Worm (Caenorhabditis elegans) whole organism, L1 larva: ENCODE results near the gene mfsd-12.

Source experiments
- C04F5.9 ChIP-seq: sonication (generic microtip); optimal IDR thresholded peaks from 2 replicates; lab custom pipeline; 2016; ENCODE audit warnings: missing genetic modification characterization, missing compliant biosample characterization
- Y116A8C.19 ChIP-seq: sonication (generic microtip); optimal IDR thresholded peaks from 2 replicates; lab custom pipeline; 2016; ENCODE audit warnings: missing compliant biosample characterization, missing genetic modification characterization, borderline replicate concordance
- aha-1 ChIP-seq: fragments of 150-350 bp; optimal IDR thresholded peaks from 2 replicates; lab custom pipeline; 2014; ENCODE audit warnings: missing biosample characterization, missing genetic modification characterization
- alr-1 ChIP-seq: fragments of 200-800 bp; sonication (Bioruptor generic); optimal IDR thresholded peaks from 2 replicates; lab custom pipeline; 2018; ENCODE audit warnings: borderline replicate concordance, mild to moderate bottlenecking, missing genetic modification characterization, missing compliant biosample characterization
- blmp-1 ChIP-seq: fragments of 150-350 bp; optimal IDR thresholded peaks from 2 replicates; lab custom pipeline; 2014; ENCODE audit warnings: missing biosample characterization, missing genetic modification characterization
- ceh-63 ChIP-seq: fragments of 200-800 bp; sonication (Bioruptor generic); optimal IDR thresholded peaks from 2 replicates; lab custom pipeline; 2018; ENCODE audit warnings: mild to moderate bottlenecking, missing genetic modification characterization, missing compliant biosample characterization
- ceh-8 ChIP-seq: fragments of 200-800 bp; sonication (Bioruptor generic); optimal IDR thresholded peaks from 2 replicates; lab custom pipeline; 2018; ENCODE audit warnings: mild to moderate bottlenecking, missing genetic modification characterization, moderate library complexity, missing compliant biosample characterization
- ceh-88 ChIP-seq: fragments of 200-800 bp; sonication (Bioruptor generic); IDR thresholded peaks from 2 replicates; pipeline ENCODE4 v1.3.6; 2022; ENCODE audit warnings: missing genetic modification characterization, missing compliant biosample characterization
- ceh-90 ChIP-seq: sonication (generic microtip); optimal IDR thresholded peaks from 2 replicates; lab custom pipeline; 2016; ENCODE audit warnings: missing genetic modification characterization, missing compliant biosample characterization
- dsc-1 ChIP-seq: sonication (generic microtip); optimal IDR thresholded peaks from 2 replicates; lab custom pipeline; 2016; ENCODE audit warnings: mild to moderate bottlenecking, missing genetic modification characterization, missing compliant biosample characterization
- efl-3 ChIP-seq: fragments of 200-800 bp; sonication (Bioruptor generic); optimal IDR thresholded peaks from 2 replicates; lab custom pipeline; 2018; ENCODE audit warnings: mild to moderate bottlenecking, missing genetic modification characterization, missing compliant biosample characterization
- egl-13 ChIP-seq: sonication (generic microtip); optimal IDR thresholded peaks from 2 replicates; lab custom pipeline; 2016; ENCODE audit warnings: missing genotype, missing genetic modification reagents, missing genetic modification characterization, missing compliant biosample characterization
- egl-27 ChIP-seq, 2 experiments: fragments of 150-350 bp in 1 of 2; sonication (generic microtip); optimal IDR thresholded peaks; 3 replicates each; lab custom pipeline; 2017 to 2018; ENCODE audit warnings: missing biosample characterization in 2 of 2, missing genetic modification characterization in 2 of 2, missing genetic modification reagents in 2 of 2
- elt-2 ChIP-seq: sonication (generic microtip); optimal IDR thresholded peaks from 2 replicates; lab custom pipeline; 2016; ENCODE audit warnings: missing genetic modification characterization, mild to moderate bottlenecking, inconsistent platforms, missing compliant biosample characterization, missing genetic modification reagents
- elt-3 ChIP-seq, 6 experiments: fragments of 150-350 bp in 1 of 6; sonication (generic microtip); optimal IDR thresholded peaks; 2 replicates each; lab custom pipeline; 2017 to 2018; ENCODE audit warnings: missing biosample characterization in 6 of 6, missing genetic modification characterization in 6 of 6, inconsistent platforms in 1 of 6
- ets-5 ChIP-seq: fragments of 200-800 bp; sonication (Bioruptor generic); IDR thresholded peaks from 2 replicates; pipeline ENCODE4 v1.3.6; 2022; ENCODE audit warnings: missing genetic modification characterization, missing compliant biosample characterization
- fkh-4 ChIP-seq: sonication (generic microtip); optimal IDR thresholded peaks from 2 replicates; lab custom pipeline; 2016; ENCODE audit warnings: missing compliant biosample characterization, missing genetic modification characterization, borderline replicate concordance
- fkh-8 ChIP-seq: sonication (generic microtip); optimal IDR thresholded peaks from 2 replicates; lab custom pipeline; 2016; ENCODE audit warnings: mild to moderate bottlenecking, missing genetic modification characterization, missing compliant biosample characterization
- fos-1 ChIP-seq: fragments of 150-350 bp; optimal IDR thresholded peaks from 2 replicates; lab custom pipeline; 2014; ENCODE audit warnings: missing biosample characterization, missing genetic modification characterization
- hlh-17 ChIP-seq: fragments of 200-800 bp; sonication (Bioruptor generic); optimal IDR thresholded peaks from 2 replicates; lab custom pipeline; 2018; ENCODE audit warnings: missing genetic modification characterization, mild to moderate bottlenecking, missing compliant biosample characterization, moderate library complexity, borderline replicate concordance
- hpl-2 ChIP-seq: fragments of 150-350 bp; optimal IDR thresholded peaks from 2 replicates; lab custom pipeline; 2014; ENCODE audit warnings: missing biosample characterization, missing genetic modification reagents, missing genetic modification characterization
- isw-1 ChIP-seq: fragments of 200-800 bp; sonication (Bioruptor generic); IDR thresholded peaks from 2 replicates; pipeline ENCODE4 v1.3.6; 2022; ENCODE audit warnings: missing genetic modification characterization, missing compliant biosample characterization
- jun-1 ChIP-seq: fragments of 150-350 bp; optimal IDR thresholded peaks from 2 replicates; lab custom pipeline; 2014; ENCODE audit warnings: missing biosample characterization, missing genetic modification reagents, missing genetic modification characterization
- lin-14 ChIP-seq: fragments of 200-800 bp; sonication (Bioruptor generic); optimal IDR thresholded peaks from 2 replicates; lab custom pipeline; 2018; ENCODE audit warnings: mild to moderate bottlenecking, missing genetic modification characterization, moderate library complexity, missing compliant biosample characterization
- lin-15B ChIP-seq: fragments of 150-350 bp; sonication (generic microtip); optimal IDR thresholded peaks from 3 replicates; lab custom pipeline; 2014; ENCODE audit warnings: missing biosample characterization, missing genetic modification characterization
- lsy-2 ChIP-seq, 2 experiments: fragments of 150-350 bp; optimal IDR thresholded peaks; 2 replicates each; lab custom pipeline; 2014; ENCODE audit warnings: missing biosample characterization in 2 of 2, missing genetic modification characterization in 2 of 2
- nhr-71 ChIP-seq: sonication (generic microtip); optimal IDR thresholded peaks from 2 replicates; lab custom pipeline; 2016; ENCODE audit warnings: mild to moderate bottlenecking, missing genetic modification characterization, moderate library complexity, missing compliant biosample characterization
- nhr-84 ChIP-seq: sonication (generic microtip); optimal IDR thresholded peaks from 2 replicates; lab custom pipeline; 2017; ENCODE audit warnings: missing biosample characterization, missing genetic modification characterization
- pag-3 ChIP-seq: sonication (generic microtip); optimal IDR thresholded peaks from 2 replicates; lab custom pipeline; 2017; ENCODE audit warnings: missing genetic modification characterization, mild to moderate bottlenecking, missing compliant biosample characterization, antibody characterized with exemption, borderline replicate concordance; ENCODE audit not compliant: insufficient read depth
- pqm-1 ChIP-seq: sonication (generic microtip); optimal IDR thresholded peaks from 3 replicates; lab custom pipeline; 2017; ENCODE audit warnings: missing biosample characterization, missing genetic modification characterization
- rnt-1 ChIP-seq: sonication (generic microtip); optimal IDR thresholded peaks from 2 replicates; lab custom pipeline; 2016; ENCODE audit warnings: mild to moderate bottlenecking, missing genetic modification characterization, moderate library complexity, missing compliant biosample characterization
- skn-1 ChIP-seq: fragments of 150-350 bp; optimal IDR thresholded peaks from 2 replicates; lab custom pipeline; 2014; ENCODE audit warnings: missing biosample characterization, missing genetic modification characterization
- sup-37 ChIP-seq: fragments of 200-800 bp; sonication (Bioruptor generic); optimal IDR thresholded peaks from 2 replicates; lab custom pipeline; 2018; ENCODE audit warnings: mild to moderate bottlenecking, missing genetic modification characterization, missing compliant biosample characterization
- swsn-7 ChIP-seq: sonication (generic microtip); optimal IDR thresholded peaks from 2 replicates; lab custom pipeline; 2016; ENCODE audit warnings: missing genetic modification characterization, missing compliant biosample characterization
- tbx-2 ChIP-seq: sonication (generic microtip); optimal IDR thresholded peaks from 2 replicates; lab custom pipeline; 2016; ENCODE audit warnings: missing genetic modification characterization, missing compliant biosample characterization
- unc-62 ChIP-seq: fragments of 150-350 bp; optimal IDR thresholded peaks from 2 replicates; lab custom pipeline; 2014; ENCODE audit warnings: missing biosample characterization, missing genetic modification reagents, missing genetic modification characterization
- unc-86 ChIP-seq: sonication (generic microtip); optimal IDR thresholded peaks from 2 replicates; lab custom pipeline; 2016; ENCODE audit warnings: missing genetic modification characterization, missing compliant biosample characterization
- unc-98 ChIP-seq: fragments of 200-800 bp; sonication (Bioruptor generic); IDR thresholded peaks from 2 replicates; pipeline ENCODE4 v1.3.6; 2022; ENCODE audit warnings: missing genetic modification characterization, missing compliant biosample characterization
- xbp-1 ChIP-seq: sonication (generic microtip); optimal IDR thresholded peaks from 2 replicates; lab custom pipeline; 2016; ENCODE audit warnings: missing genetic modification characterization, missing compliant biosample characterization
- zip-4 ChIP-seq: fragments of 200-800 bp; sonication (Bioruptor generic); optimal IDR thresholded peaks from 2 replicates; lab custom pipeline; 2018; ENCODE audit warnings: mild to moderate bottlenecking, missing genetic modification characterization, moderate library complexity, missing compliant biosample characterization

The mfsd-12 gene

DNA sequence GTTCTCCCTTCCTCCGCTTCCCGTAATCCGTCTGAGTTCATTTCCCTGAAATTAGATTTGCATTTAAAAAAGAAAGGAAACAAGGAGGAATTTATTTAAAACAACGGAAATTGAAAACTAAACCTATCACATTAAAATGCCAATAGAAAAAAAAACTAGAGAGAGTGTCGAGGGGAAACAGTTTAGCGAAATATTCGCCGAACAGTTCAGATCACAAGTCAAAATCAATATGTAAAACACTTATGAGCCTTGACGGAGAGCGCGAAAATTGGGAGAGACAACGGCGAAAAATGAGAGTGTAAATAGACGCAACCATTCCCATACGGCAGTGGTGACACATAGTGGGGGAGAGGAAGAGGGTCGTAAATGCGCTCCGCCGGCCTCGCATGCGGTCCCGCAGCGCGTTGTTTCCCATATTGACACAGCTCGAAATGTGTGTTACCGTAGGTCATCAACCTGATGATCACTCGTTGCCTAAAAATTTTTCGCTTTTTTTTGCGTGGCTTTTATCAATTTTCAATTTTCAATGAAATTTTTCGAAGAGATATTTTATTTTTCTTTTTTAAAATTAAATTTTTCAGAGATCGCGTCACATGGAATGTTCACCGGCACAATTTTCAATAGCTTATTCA, 43.9 kb downstream of the mfsd-12 start, which contains the start of the genes dnj-14 and glit-1 (continued):
- peak; percentile 76 for TF ChIP-seq elt-2 (tag; lab: Kevin White, UChicago)
- TF ChIP-seq ceh-63 (GFP tag; lab: Kevin White, UChicago): no peak
- no peak for TF ChIP-seq Y116A8C.19 (tag; lab: Kevin White, UChicago)
- TF ChIP-seq pqm-1 (tag; lab: Kevin White, UChicago): no peak
- TF ChIP-seq rnt-1: peak; percentile 89
- TF ChIP-seq lsy-2 (tag; optimal IDR thresholded peaks at IDR 0.05; lab: Kevin White, UChicago): peak; percentile 98 to 99
- TF ChIP-seq tbx-2 (tag; lab: Kevin White, UChicago): peak; percentile 90
- no peak; the same call in 1 of the 2 replicates for TF ChIP-seq unc-98 (GFP tag; lab: Robert Waterston, UW)
- TF ChIP-seq C04F5.9 (tag; lab: Kevin White, UChicago): peak; percentile 25
- TF ChIP-seq elt-3 (tag; optimal IDR thresholded peaks at IDR 0.05; lab: Kevin White, UChicago): peak in 3 of 6 experiments; percentile 52 to 86 (median 66)
- peak; percentile 78 for TF ChIP-seq fos-1 (tag; lab: Kevin White, UChicago)
- peak; percentile 26 for TF ChIP-seq sup-37 (GFP tag; lab: Kevin White, UChicago)
- peak in 1 of 2 experiments; percentile 4 for TF ChIP-seq egl-27 (tag; optimal IDR thresholded peaks at IDR 0.05; lab: Kevin White, UChicago)
- peak; percentile 21 for TF ChIP-seq zip-4 (GFP tag; lab: Kevin White, UChicago)
- no peak for TF ChIP-seq pag-3
- peak; percentile 94 for TF ChIP-seq lin-14 (GFP tag; lab: Kevin White, UChicago)
- peak; percentile 28 for TF ChIP-seq egl-13 (tag; lab: Kevin White, UChicago)
- peak; percentile 89 for TF ChIP-seq swsn-7
- TF ChIP-seq skn-1 (tag; lab: Kevin White, UChicago): peak; percentile 93
- TF ChIP-seq lin-15B: peak; percentile 92
- peak; percentile 86 for TF ChIP-seq isw-1
- TF ChIP-seq fkh-8 (tag; lab: Kevin White, UChicago): peak; percentile 88
- peak; percentile 72 for TF ChIP-seq hpl-2 (GFP tag; lab: Kevin White, UChicago)
- no peak for TF ChIP-seq nhr-84 (tag; lab: Kevin White, UChicago)
- peak; percentile 91 for TF ChIP-seq jun-1
- no peak for TF ChIP-seq ceh-90 (tag; lab: Kevin White, UChicago)
- TF ChIP-seq nhr-71 (tag; lab: Kevin White, UChicago): peak; percentile 92
- TF ChIP-seq aha-1 (tag; lab: Kevin White, UChicago): peak; percentile 19
- peak; percentile 62; the same call in 1 of the 2 replicates for TF ChIP-seq ceh-88
- TF ChIP-seq hlh-17: no peak
- TF ChIP-seq unc-62 (GFP tag; lab: Kevin White, UChicago): no peak
- peak; percentile 9 for TF ChIP-seq ceh-8 (GFP tag; lab: Kevin White, UChicago)
- TF ChIP-seq alr-1 (tag; lab: Kevin White, UChicago): no peak
- peak; percentile 83 for TF ChIP-seq dsc-1
- peak; percentile 79 for TF ChIP-seq blmp-1
- TF ChIP-seq unc-86: peak; percentile 74
- no peak for TF ChIP-seq fkh-4 (tag; lab: Kevin White, UChicago)
- TF ChIP-seq ets-5 (GFP tag; lab: Robert Waterston, UW): no peak
- no peak for TF ChIP-seq efl-3 (GFP tag; lab: Kevin White, UChicago)
- peak; percentile 95 for TF ChIP-seq xbp-1 (tag; lab: Kevin White, UChicago)
- TF ChIP-seq, all 84 proteins: peak for 59

DNA sequence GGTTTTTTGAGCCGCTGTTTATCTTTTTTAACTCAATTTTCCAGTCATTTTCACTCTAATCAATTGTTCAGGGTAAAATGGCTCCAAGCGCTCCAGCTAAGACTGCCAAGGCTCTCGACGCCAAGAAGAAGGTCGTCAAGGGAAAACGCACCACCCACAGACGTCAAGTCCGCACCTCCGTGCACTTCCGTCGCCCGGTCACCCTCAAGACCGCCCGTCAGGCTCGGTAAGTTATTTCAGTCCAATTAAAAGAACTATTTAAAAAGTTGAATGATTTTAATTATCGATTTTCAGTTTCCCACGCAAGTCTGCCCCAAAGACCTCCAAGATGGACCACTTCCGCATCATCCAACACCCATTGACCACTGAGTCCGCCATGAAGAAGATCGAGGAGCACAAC, 47.2 kb downstream of the mfsd-12 start, which contains the start of gene rpl-25.1:
TSS of gene rpl-25.1 (plus strand) at position 72 of the 400 bp plus-strand sequence.
- TF ChIP-seq tbx-2 (tag; lab: Kevin White, UChicago): no peak
